Worm (Caenorhabditis elegans) whole organism, L4 larva: ENCODE results near the gene egl-3.

Source experiments
- ama-1 ChIP-seq: fragments of 150-350 bp; optimal IDR thresholded peaks from 2 replicates; lab custom pipeline; 2014; ENCODE audit warnings: inconsistent platforms, mixed read lengths
- fkh-10 ChIP-seq: fragments of 150-350 bp; optimal IDR thresholded peaks from 2 replicates; lab custom pipeline; 2014; ENCODE audit warnings: missing biosample characterization, missing genetic modification reagents, missing genetic modification characterization
- jun-1 ChIP-seq: fragments of 150-350 bp; optimal IDR thresholded peaks from 2 replicates; lab custom pipeline; 2014; ENCODE audit warnings: missing biosample characterization, missing genetic modification reagents, missing genetic modification characterization
- lin-39 ChIP-seq: fragments of 150-350 bp; optimal IDR thresholded peaks from 2 replicates; lab custom pipeline; 2014; ENCODE audit warnings: missing biosample characterization, missing genetic modification reagents, missing genetic modification characterization
- nhr-76 ChIP-seq: fragments of 150-350 bp; optimal IDR thresholded peaks from 2 replicates; lab custom pipeline; 2014; ENCODE audit warnings: missing biosample characterization, missing genetic modification characterization
- zag-1 ChIP-seq: fragments of 150-350 bp; optimal IDR thresholded peaks from 2 replicates; lab custom pipeline; 2014; ENCODE audit warnings: missing biosample characterization, missing genetic modification characterization

DNA sequence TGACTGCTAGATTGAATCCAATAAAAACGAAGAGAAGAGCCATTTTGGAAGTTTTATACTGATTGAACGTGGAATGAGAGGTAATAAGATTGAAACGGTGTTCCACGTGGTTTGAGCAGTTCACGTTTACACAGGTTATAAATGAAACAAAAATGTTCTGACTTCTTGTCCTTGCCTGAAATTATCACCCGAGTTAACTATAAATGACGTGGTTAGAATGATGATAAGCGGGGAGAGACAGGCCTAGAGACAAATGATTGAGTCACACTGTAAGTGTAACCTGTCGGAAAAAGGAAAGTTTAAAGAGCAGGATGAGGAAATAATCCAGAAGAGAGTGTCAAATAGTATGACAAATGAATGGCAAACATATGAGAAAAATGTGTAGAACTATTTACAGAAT is 12.6 kb downstream of the egl-3 start, which contains the start of gene C51E3.10:
- TF ChIP-seq lin-39 (tag; lab: Kevin White, UChicago) (no peak), jun-1 (tag; lab: Kevin White, UChicago) (no peak), ama-1 (lab: Kevin White, UChicago) (no peak), fkh-10 (GFP tag; lab: Kevin White, UChicago) (no peak), nhr-76 (tag; lab: Kevin White, UChicago) (no peak), zag-1 (tag; lab: Kevin White, UChicago) (no peak)
